Worm (Caenorhabditis elegans) whole organism, L4/young adult: ENCODE measurements around the gene smvt-1.

Experiments used
- W03F9.2 ChIP-seq: fragments of 150-350 bp; optimal IDR thresholded peaks from 2 replicates; lab custom pipeline; 2014; ENCODE audit warnings: missing biosample characterization, missing genetic modification characterization
- dao-5 ChIP-seq: sonication (generic microtip); optimal IDR thresholded peaks from 2 replicates; lab custom pipeline; 2016; ENCODE audit warnings: missing genotype, missing genetic modification characterization, moderate library complexity, missing compliant biosample characterization
- him-1 ChIP-seq: sonication (generic microtip); optimal IDR thresholded peaks from 2 replicates; lab custom pipeline; 2016; ENCODE audit warnings: missing genotype, missing genetic modification reagents, missing genetic modification characterization, missing compliant biosample characterization

DNA sequence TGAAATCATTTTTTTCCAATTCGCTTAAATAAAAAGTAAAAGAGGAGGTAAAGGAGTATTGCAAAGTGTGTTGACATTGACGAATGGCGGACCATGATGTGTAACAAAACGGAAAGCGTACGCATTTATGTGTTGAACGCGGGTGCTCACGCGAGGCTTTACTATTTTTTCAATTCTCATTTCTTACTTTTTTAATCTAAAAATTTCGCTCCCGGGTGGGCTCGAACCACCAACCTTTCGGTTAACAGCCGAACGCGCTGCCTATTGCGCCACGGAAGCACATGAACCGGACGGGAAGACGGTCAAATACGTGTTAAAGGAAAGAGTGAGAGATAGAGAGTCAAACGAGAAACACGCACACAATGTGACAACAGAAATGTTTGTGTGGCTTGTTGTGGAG is 538 bp upstream of the smvt-1 start:
- TF ChIP-seq him-1 (peak; percentile 69), W03F9.2 (tag; lab: Kevin White, UChicago) (peak; percentile 7), dao-5 (peak; percentile 52)
